Worm (Caenorhabditis elegans): ENCODE data around the gene ceh-1.

ce11 chrX:4632088-4632487 is 21.9 kb downstream of the ceh-1 start, which contains the start of gene slcr-46.1:
- TF ChIP-seq nhr-11 (tag; optimal IDR thresholded peaks at IDR 0.05) (no peak), sma-3 (GFP tag; optimal IDR thresholded peaks at IDR 0.05) (no peak), nhr-12 (tag; optimal IDR thresholded peaks at IDR 0.05) (no peak), R02D3.7 (tag; optimal IDR thresholded peaks at IDR 0.05) (no peak)

All from whole organism, L2 larva.